Fruit fly (Drosophila melanogaster) S2 (cell line): Measurements from ENCODE around the gene CG8209.

ENCODE experiments used
- CG8478 ChIP-seq: fragments of >200 bp; optimal IDR thresholded peaks from 2 replicates; lab custom pipeline; 2018
- CTCF ChIP-seq, 2 experiments: fragments of >200 bp; optimal IDR thresholded peaks; 2 replicates each; lab custom pipeline; 2018

The CG8209 gene

dm6 chr3L:8001057-8001597, 24.9 kb downstream of the CG8209 start:
- TF ChIP-seq CTCF (optimal IDR thresholded peaks at IDR 0.05; lab: Kevin White, UChicago) (no peak), CG8478 (lab: Kevin White, UChicago) (no peak)

dm6 chr3L:8005770-8006169, 29.6 kb downstream of the CG8209 start:
- TF ChIP-seq CTCF (optimal IDR thresholded peaks at IDR 0.05; lab: Kevin White, UChicago): no peak
- no peak for TF ChIP-seq CG8478 (lab: Kevin White, UChicago)

- TF ChIP-seq CTCF (optimal IDR thresholded peaks at IDR 0.05; lab: Kevin White, UChicago) (no peak), CG8478 (lab: Kevin White, UChicago) (no peak)
Measured at dm6 chr3L:8013001-8013864, 37.0 kb downstream of the CG8209 start.

- no peak for TF ChIP-seq CG8478 (lab: Kevin White, UChicago)
- TF ChIP-seq CTCF (optimal IDR thresholded peaks at IDR 0.05; lab: Kevin White, UChicago): no peak
Measured at dm6 chr3L:8013865-8014216, 37.6 kb downstream of the CG8209 start.

dm6 chr3L:8018665-8019070, 42.5 kb downstream of the CG8209 start:
- TF ChIP-seq CTCF (optimal IDR thresholded peaks at IDR 0.05; lab: Kevin White, UChicago) (no peak), CG8478 (lab: Kevin White, UChicago) (no peak)

- TF ChIP-seq CTCF (optimal IDR thresholded peaks at IDR 0.05; lab: Kevin White, UChicago) (no peak), CG8478 (lab: Kevin White, UChicago) (no peak)
Measured at dm6 chr3L:8024278-8025140, 48.3 kb downstream of the CG8209 start.

dm6 chr3L:8027212-8027611, 51.0 kb downstream of the CG8209 start:
- TF ChIP-seq CTCF (optimal IDR thresholded peaks at IDR 0.05; lab: Kevin White, UChicago): no peak
- TF ChIP-seq CG8478 (lab: Kevin White, UChicago): no peak
